Worm (Caenorhabditis elegans): ENCODE measurements around the gene kqt-2.

DNA sequence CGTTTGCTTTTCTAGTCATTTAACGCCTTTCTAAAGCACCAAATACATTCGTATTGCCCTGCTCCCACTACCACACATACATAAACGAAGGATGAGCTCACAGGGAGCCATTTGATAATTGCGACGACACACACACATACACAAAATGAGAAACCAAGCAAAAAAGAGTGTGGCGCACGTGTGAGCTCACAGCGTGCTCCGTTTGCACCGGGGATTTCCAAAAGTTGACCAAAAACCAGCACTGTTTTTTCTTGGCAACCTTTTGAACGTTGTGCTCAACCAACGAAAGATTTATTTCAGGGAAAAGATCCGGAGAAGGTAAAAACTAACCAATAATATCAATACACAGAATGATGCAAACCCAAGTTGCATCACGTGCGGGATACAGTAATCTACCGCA, 28.7 kb upstream of the kqt-2 start, which contains the start of gene ksr-1:
- TF ChIP-seq nhr-23 (tag; optimal IDR thresholded peaks at IDR 0.05) (no peak), nhr-67 (tag; optimal IDR thresholded peaks at IDR 0.05) (no peak), lin-39 (tag; optimal IDR thresholded peaks at IDR 0.05) (no peak), aly-2 (tag; optimal IDR thresholded peaks at IDR 0.05) (no peak), nhr-76 (tag; optimal IDR thresholded peaks at IDR 0.05) (no peak), mml-1 (tag; optimal IDR thresholded peaks at IDR 0.05) (no peak), pqm-1 (tag; optimal IDR thresholded peaks at IDR 0.05) (no peak), elt-1 (tag; optimal IDR thresholded peaks at IDR 0.05) (no peak), zag-1 (tag; optimal IDR thresholded peaks at IDR 0.05) (no peak), egl-27 (tag; optimal IDR thresholded peaks at IDR 0.05) (no peak), ama-1 (optimal IDR thresholded peaks at IDR 0.05) (no peak)

Data from whole organism, L3 larva.